Worm (Caenorhabditis elegans): ENCODE measurements around the gene memi-2.

Gene memi-2

DNA sequence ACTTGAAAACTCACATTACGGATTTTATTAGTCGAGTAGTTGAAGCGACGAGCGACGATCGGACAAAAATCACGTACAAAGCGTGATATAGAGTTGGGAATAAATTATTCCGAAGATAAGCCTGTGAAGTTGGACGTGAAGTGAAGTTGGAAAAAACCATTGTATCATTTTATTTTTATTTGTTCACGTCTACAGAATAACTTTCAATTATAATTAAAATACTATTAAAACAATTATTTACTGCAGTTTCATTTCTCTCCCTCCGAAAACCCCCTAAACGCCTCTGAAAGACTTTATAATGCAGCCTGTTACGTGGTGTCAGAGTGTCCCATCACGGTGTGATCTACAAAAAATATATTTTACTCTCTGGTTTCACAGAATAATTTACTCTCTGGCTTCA lies 40.2 kb downstream of the memi-2 start, which contains the start of gene Y62E10A.3:
Gene Y62E10A.3 (minus strand): TSS at position 101 of the 400 bp plus-strand sequence.
- TF ChIP-seq tab-1 (GFP tag; IDR thresholded peaks at IDR 0.05) (no peak), ztf-29 (GFP tag; IDR thresholded peaks at IDR 0.05) (no peak), cog-1 (tag; optimal IDR thresholded peaks at IDR 0.05) (no peak)

DNA sequence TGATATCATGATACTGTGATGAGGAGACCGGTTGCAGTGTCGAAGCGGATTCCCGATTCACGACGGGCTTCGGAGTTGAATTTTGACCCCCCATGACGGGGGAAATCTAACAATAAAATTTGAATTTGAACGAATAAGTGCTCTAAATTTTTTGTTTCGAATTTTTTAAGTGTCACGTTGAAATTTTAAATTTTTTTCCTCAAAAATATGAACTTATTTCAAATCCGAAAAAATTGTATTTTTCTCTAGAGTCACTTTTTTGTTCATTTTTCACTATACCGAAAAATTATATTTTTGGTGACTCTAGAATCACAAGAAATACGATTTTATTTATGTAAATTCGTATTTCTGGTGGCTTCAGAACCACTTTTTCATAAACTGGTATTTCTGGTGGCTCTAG lies 41.8 kb downstream of the memi-2 start, which contains the start of gene W02A2.8:
Gene W02A2.8 (minus strand): TSS at position 101 of the 400 bp plus-strand sequence.
- TF ChIP-seq med-1 (GFP tag; optimal IDR thresholded peaks at IDR 0.05; ENCODE audit: insufficient read depth) (no peak), tab-1 (GFP tag; IDR thresholded peaks at IDR 0.05) (no peak), ref-1 (GFP tag; conservative IDR thresholded peaks at IDR 0.05) (no peak), cog-1 (tag; optimal IDR thresholded peaks at IDR 0.05) (no peak)

- no peak for TF ChIP-seq flt-1 (GFP tag; IDR thresholded peaks at IDR 0.05)
- no peak for TF ChIP-seq tab-1 (GFP tag; IDR thresholded peaks at IDR 0.05)
- no peak for TF ChIP-seq med-1 (GFP tag; optimal IDR thresholded peaks at IDR 0.05; ENCODE audit: insufficient read depth)
- no peak for TF ChIP-seq T22C8.4 (GFP tag; IDR thresholded peaks at IDR 0.05)
- no peak for TF ChIP-seq ref-1 (GFP tag; conservative IDR thresholded peaks at IDR 0.05)
- TF ChIP-seq ztf-23 (GFP tag; IDR thresholded peaks at IDR 0.05) = no peak
- TF ChIP-seq klf-2 (GFP tag; conservative IDR thresholded peaks at IDR 0.05) = no peak
- no peak for TF ChIP-seq ztf-29 (GFP tag; IDR thresholded peaks at IDR 0.05)
- no peak for TF ChIP-seq cog-1 (tag; optimal IDR thresholded peaks at IDR 0.05)
Observed at ce11 chrIV:13356005-13356404, 44.3 kb downstream of the memi-2 start.

DNA sequence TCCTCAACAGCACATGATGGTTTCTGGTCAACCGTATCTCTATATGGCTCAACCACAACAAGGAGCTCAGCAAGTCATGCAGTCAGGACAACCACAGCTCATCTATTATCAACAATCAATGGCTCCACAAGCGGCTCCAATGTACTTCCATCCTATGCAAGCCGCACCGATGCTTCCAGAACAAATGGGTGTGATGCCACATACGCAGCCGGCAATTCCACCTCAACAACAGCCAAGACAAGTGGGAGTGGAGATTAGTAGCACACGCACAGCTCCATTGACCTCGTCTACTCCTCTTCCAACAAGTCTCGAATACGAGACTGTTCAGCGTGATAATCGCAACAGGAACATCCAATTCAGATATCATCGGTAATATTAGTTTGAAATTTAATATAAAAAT lies 46.3 kb downstream of the memi-2 start:
- TF ChIP-seq ref-1 (GFP tag; conservative IDR thresholded peaks at IDR 0.05) = no peak

DNA sequence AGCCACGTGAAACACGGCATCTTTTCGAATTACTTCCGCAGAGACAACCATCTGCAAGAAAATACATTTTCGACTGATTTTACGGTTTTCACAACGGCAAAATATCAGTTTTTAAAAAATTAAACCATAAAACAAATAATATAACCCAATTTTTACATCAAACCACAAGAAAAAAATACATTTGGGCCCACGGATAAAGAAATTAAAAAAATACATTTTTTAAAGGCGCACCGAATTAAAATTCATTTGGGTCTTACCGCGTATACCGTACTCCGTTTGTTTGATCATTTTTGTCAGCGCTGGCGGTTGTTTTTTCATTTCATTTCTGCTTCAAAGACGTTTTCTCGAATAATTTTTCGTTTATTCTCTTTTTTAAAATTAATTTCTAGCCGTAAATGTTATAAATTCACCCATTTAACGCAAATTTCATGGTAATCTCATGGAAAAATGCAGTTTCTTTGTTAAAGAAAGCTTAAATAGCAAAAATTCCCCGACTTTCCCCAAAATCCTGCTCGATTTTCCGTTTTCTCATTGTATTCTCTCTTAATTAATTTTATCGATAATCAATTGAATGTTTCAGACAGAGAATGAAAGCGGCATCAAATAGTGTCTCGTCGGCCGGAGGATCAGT lies 47.0 kb downstream of the memi-2 start, which contains the start of the genes rec-8 and mex-5:
Gene rec-8 (minus strand): TSS at position 51 of the 631 bp plus-strand sequence.
Gene mex-5 (plus strand): TSS at position 581 of the 631 bp plus-strand sequence.
- TF ChIP-seq ztf-23 (GFP tag; IDR thresholded peaks at IDR 0.05) (no peak), klf-2 (GFP tag; conservative IDR thresholded peaks at IDR 0.05) (no peak), ztf-29 (GFP tag; IDR thresholded peaks at IDR 0.05) (no peak), tab-1 (GFP tag; IDR thresholded peaks at IDR 0.05) (no peak), med-1 (GFP tag; optimal IDR thresholded peaks at IDR 0.05; ENCODE audit: insufficient read depth) (no peak), ref-1 (GFP tag; conservative IDR thresholded peaks at IDR 0.05) (no peak), flt-1 (GFP tag; IDR thresholded peaks at IDR 0.05) (no peak), cog-1 (tag; optimal IDR thresholded peaks at IDR 0.05) (no peak), T22C8.4 (GFP tag; IDR thresholded peaks at IDR 0.05) (no peak)

Measured in whole organism, midembryonic.